Fruit fly (Drosophila melanogaster) whole organism: ENCODE data around the gene CG31698.
"Not testable (repeated sequence)": the region's sequence is repeated elsewhere in the genome, so short reads cannot be mapped to it uniquely, and the experiment has no call there.

Source experiments
- CG8478 ChIP-seq: fragments of >200 bp; optimal IDR thresholded peaks from 2 replicates; lab custom pipeline; 2018; ENCODE audit warnings: inconsistent platforms
- Dll ChIP-seq: fragments of >200 bp; optimal IDR thresholded peaks from 2 replicates; lab custom pipeline; 2017
- EcR ChIP-seq, 2 experiments: fragments of >200 bp; optimal IDR thresholded peaks; 2 replicates each; lab custom pipeline; 2017; ENCODE audit warnings: missing biosample characterization in 2 of 2, missing genetic modification characterization in 2 of 2, missing genetic modification reagents in 2 of 2
- pan ChIP-seq: fragments of >200 bp; optimal IDR thresholded peaks from 2 replicates; lab custom pipeline; 2017
- psq ChIP-seq: fragments of >200 bp; optimal IDR thresholded peaks from 2 replicates; lab custom pipeline; 2017
- usp ChIP-seq: fragments of >200 bp; optimal IDR thresholded peaks from 2 replicates; lab custom pipeline; 2017; ENCODE audit warnings: missing biosample characterization, missing genetic modification characterization, mixed read lengths

The CG31698 gene

DNA sequence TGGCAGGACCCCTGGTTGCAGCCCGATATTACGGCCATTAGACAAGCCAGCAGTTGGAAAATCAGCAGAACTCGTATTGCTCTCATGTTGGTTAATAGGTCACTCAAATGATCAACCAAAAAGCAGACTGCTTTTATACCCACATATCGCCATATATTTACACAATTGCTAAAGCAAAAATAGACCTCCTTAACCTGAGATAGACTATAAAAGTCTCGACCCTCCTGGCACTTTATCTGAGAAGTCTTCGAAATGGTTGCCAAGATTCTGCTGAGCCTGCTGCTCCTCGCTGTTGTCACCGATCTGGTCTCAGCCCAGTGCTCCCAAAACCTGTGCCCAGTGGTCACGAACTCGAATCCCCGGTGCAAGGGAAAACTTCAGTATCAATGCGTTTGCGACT, at the start of gene CG31698, which contains the start of gene CG15404:
CG31698 (minus strand) TSS at position 101 of the 400 bp plus-strand sequence.
CG15404 (plus strand) TSS at position 233 of the 400 bp plus-strand sequence.
- no peak for TF ChIP-seq CG8478 (lab: Kevin White, UChicago)
- TF ChIP-seq psq, result no peak
- TF ChIP-seq pan, result no peak
- TF ChIP-seq Dll (lab: Kevin White, UChicago), result no peak
- no peak for TF ChIP-seq usp (GFP tag; lab: Kevin White, UChicago)
- no peak for TF ChIP-seq EcR (GFP tag; optimal IDR thresholded peaks at IDR 0.05; lab: Kevin White, UChicago)

DNA sequence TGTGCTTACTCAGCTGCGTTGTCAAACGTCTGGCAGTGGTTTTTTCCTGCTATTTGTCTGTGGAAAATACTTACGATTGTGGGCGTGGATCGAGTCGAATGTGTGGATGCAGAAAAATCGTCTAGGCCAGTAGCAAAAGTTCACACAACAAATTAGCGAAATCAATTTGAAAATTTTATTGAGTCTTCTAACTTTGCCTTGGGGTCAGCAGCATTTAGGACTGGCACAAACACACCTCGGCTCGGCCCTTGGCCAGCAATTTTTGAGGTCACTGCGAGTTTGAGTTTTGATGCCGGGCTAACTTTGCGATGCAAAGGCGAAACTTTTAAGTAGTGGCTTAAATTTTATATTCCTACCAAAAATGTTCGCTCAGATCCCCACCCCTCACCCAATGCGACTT, 26.8 kb upstream of the CG31698 start, which contains the start of gene CG34393:
CG34393 (minus strand) TSS at position 101 of the 400 bp plus-strand sequence.
- TF ChIP-seq Dll (lab: Kevin White, UChicago), result no peak
- no peak for TF ChIP-seq EcR (GFP tag; optimal IDR thresholded peaks at IDR 0.05; lab: Kevin White, UChicago)
- TF ChIP-seq psq, result no peak
- TF ChIP-seq CG8478 (lab: Kevin White, UChicago), result no peak
- TF ChIP-seq usp (GFP tag; lab: Kevin White, UChicago), result no peak
- TF ChIP-seq pan, result no peak

DNA sequence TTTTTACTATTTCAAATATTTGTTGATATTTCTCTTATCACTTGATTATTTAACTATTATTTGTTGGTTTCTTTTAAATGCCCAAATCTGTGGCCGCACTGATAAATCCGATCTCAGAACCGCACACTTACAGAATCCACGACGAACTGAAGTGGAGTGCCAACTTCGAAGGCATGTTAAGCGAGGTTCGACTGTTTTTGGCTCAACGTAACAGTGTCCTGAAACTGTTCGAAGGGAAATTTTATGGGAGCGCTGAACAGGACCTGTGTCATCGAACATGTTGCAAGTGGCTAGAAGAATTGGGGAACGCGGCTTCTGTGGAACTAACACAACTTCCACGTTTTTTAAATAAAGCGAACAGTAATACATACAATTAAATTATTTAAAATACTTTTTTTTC, 25.9 kb upstream of the CG31698 start:
- TF ChIP-seq EcR (GFP tag; optimal IDR thresholded peaks at IDR 0.05; lab: Kevin White, UChicago) (no peak), psq (no peak), pan (no peak), CG8478 (lab: Kevin White, UChicago) (no peak), usp (GFP tag; lab: Kevin White, UChicago) (no peak), Dll (lab: Kevin White, UChicago) (no peak)

DNA sequence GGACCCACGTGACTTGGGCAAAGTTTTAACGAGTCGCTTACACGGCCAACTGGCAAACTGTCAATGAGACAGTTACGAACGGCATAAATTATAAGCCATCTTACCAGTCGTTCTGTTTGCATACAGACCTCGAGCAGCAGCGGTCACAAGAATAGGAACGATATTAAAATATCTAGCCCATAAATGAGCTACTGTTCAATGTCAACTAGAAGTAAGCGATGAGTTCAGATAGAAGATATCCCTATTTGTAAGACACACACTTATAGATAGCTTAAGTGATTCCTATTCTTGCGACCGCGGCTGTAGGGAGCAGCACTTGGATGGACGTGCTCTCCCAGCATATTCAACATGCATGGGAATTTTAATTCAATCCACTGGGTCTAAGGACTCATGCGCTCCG, 15.2 kb upstream of the CG31698 start:
- TF ChIP-seq pan (no peak), psq (no peak), Dll (lab: Kevin White, UChicago) (no peak), usp (GFP tag; lab: Kevin White, UChicago) (no peak), EcR (GFP tag; optimal IDR thresholded peaks at IDR 0.05; lab: Kevin White, UChicago) (no peak), CG8478 (lab: Kevin White, UChicago) (no peak)

DNA sequence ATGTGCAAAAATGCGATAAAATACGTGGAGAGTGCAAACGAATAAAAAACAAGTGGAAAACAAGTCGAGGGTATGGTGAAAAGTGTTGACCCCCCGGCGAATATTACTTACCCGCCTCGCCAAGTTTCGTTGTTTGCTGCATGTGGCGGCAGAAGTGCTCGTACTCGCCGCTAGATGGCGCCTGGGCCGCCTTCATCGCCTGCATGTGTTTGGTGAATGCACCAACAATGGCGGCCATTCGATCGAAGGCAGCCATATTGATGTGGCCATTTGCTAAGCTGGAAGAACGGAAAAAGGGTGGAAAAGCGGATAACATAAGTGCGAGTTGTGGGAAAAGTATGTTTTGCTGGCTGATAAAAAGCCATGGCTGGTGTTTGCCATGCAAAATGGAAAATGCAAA, 9.6 kb upstream of the CG31698 start:
- TF ChIP-seq Dll (lab: Kevin White, UChicago) (no peak), EcR (GFP tag; optimal IDR thresholded peaks at IDR 0.05; lab: Kevin White, UChicago) (no peak), psq (no peak), CG8478 (lab: Kevin White, UChicago) (no peak), usp (GFP tag; lab: Kevin White, UChicago) (no peak), pan (no peak)

DNA sequence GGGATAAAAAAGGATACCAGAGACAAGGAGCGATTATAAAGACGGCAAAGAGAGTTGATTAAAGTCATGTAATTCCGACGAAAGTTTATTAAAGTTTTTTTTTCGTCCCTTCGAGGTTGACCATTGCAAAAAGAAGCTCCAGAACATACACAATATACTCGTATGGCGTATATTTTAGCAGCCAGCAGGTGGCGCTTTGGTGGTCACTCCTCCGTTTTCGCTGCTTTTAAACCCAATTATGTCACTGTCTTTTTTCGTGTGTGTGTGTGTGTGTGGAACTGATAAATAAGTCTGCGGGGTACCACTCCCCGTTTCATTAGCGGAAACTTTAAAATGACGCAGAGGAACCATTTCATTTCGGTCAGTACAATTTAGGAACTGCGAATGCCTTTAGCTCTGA, 6.0 kb upstream of the CG31698 start:
- TF ChIP-seq EcR (GFP tag; optimal IDR thresholded peaks at IDR 0.05; lab: Kevin White, UChicago) (no peak), psq (no peak), Dll (lab: Kevin White, UChicago) (no peak), pan (no peak), CG8478 (lab: Kevin White, UChicago) (no peak), usp (GFP tag; lab: Kevin White, UChicago) (no peak)

DNA sequence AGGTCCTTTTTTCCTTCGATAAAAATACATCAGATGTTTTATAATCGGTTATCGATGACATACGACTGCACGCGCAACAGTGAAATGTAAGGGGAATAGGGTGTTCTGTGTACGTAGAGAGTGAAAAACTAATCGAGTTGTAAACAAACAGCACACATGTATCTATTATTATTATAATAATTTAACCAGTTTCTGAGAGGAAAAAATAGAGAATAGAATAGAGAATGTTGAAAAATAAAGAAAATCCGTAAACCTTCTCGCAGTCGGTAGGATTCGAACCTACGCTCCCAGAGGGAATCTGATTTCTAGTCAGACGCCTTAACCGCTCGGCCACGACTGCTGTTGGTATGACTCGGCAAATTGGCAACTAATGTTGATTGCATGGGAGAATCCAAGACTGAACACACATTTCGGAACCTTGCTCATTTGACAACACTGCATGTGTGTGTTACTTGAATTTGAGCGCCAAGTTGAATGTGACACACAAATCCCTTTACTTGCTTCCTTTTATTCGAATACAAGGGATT, 832 bp downstream of the CG31698 start:
- no peak for TF ChIP-seq psq

DNA sequence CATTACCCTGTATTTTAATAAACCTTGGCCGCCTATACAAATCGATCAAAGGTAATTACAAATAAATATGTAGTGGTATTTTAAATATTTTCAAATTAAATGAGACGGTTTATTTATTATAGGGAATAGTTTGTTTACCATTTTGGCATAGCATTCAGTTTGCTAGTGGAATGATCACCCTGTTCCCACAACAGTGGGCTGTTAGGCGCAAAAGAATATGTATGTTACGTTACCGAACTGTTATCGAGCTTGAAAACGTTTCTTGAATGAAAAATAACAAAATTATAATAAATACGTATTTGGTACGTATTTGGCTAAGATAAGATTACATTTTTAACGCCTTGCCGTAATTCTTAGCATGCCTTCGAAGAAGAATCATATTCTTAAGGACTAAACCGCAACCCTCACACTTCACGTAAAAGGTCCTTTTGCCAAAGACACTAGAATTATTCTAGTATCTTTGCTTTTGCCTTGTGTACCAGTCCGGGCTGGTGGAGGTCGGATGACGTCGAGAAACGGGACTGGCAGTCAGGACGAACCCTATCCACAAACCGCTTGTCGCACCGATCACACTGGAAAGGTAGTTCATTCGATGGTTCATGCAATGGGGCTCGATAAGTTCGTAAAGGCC, 2.6 kb downstream of the CG31698 start, which contains the start of gene CG44002:
CG44002 (minus strand) TSS at position 144 of the 631 bp plus-strand sequence.
- TF ChIP-seq Dll (lab: Kevin White, UChicago), result no peak

DNA sequence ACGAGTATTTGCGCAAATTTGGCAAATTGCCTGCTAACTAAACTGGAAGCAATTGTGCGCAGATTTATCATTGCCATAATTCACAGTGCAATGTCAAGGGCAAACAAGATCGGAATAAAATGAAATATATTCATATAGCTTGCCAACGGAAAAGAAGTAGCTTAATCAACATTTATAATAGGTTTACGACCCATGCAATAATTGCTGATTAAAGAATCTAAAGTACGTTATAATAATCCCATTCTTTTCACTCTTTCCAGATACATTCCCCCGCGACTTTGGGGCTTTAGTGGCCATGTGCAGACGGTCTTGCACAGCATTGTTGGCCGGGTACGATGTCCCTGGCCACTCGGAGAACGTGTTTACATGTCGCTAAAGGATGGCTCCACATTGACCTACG, 6.9 kb downstream of the CG31698 start:
- TF ChIP-seq EcR (GFP tag; optimal IDR thresholded peaks at IDR 0.05; lab: Kevin White, UChicago) (no peak), pan (no peak), usp (GFP tag; lab: Kevin White, UChicago) (no peak), psq (no peak), CG8478 (lab: Kevin White, UChicago) (no peak), Dll (lab: Kevin White, UChicago) (no peak)

DNA sequence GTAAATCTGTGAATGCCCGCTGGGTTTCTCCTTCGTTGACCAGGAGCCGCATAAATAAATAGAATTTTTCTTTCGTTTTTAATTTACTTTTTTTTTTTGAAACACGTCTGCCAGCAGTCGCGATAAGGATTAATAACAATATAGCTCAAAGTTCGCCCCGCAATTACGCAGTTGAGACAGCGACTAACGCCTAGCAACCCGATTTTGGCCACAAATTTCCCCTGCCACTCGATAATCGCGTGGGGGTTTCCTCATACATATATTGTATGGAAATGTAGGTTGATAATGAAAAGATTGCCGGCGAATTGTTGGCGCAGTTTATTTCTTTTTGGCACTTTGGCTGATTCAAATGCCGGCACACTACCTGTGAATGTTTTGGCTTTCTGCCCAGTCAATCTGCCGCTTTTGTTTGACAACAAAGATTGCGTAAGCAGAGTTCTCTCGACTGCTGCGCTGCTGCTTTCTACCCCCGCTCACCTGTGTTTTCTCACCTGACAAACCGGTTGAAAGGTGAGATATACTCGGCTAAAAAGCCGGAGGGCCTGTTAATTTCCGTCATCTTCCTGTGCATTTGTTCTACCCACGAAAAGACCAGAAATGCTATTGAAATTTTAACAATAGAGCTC, 8.5 kb downstream of the CG31698 start:
- TF ChIP-seq usp (GFP tag; lab: Kevin White, UChicago), result no peak
- TF ChIP-seq EcR (GFP tag; optimal IDR thresholded peaks at IDR 0.05; lab: Kevin White, UChicago), result no peak
- no peak for TF ChIP-seq pan
- no peak for TF ChIP-seq psq

DNA sequence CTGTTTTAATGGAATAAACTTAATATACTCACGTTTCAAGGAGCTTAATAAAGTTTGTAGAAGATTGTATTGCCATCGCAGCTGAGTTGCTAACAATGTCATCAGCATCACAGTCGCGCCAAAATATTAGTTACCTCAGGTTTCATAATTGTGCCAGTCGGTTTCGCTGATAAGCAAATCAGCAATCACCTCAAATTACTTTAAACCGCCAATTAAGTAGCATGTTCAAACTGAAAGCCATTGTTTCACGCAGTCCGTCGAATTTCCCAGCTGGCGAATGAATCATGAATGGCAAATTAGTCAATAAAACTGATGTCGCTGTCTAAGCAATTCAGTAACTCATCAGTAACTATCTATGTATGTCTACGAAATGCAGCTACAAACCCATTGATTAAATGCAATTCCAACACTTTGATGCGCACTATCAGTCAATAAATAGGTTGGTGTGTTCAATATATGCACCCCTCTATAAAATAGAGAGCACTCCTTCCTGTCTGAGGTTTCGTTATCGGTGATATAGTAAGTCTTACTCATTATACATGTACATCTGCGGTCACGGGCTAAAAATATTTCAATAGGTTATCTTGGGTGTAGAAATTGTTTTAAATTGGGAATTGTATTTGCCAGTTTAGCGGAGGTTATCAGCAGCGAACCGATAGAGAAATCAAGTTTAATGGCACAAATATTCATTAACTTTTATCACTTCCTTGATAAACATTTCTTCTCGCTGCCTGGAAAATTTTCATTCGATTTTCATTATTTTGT, 9.2 kb downstream of the CG31698 start:
- TF ChIP-seq psq (no peak), EcR (GFP tag; optimal IDR thresholded peaks at IDR 0.05; lab: Kevin White, UChicago) (no peak), pan (no peak), CG8478 (lab: Kevin White, UChicago) (no peak), Dll (lab: Kevin White, UChicago) (no peak), usp (GFP tag; lab: Kevin White, UChicago) (no peak)

DNA sequence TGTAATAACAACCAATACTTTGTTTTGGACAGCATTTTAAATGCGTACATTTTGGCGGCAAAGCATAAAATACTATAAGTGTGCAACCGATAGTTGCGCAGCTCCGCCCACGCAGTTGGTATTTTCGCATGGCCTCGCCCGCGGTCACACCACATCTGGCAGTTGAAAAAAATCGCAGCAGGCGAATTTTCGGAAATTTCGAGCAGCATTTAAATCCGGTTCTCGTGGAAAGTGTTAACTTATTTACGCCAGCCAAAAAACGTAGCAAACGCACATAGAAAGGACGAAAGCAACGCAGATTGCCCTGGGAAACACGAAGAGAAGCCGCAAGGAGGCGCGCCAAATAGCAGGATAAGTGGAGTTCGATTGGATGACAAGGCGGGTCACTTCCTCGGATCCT, 10.2 kb downstream of the CG31698 start, which contains the start of gene Hydr2:
Hydr2 (plus strand) TSS at position 156 of the 400 bp plus-strand sequence.
- TF ChIP-seq EcR (GFP tag; optimal IDR thresholded peaks at IDR 0.05; lab: Kevin White, UChicago); CG8478 (lab: Kevin White, UChicago); usp (GFP tag; lab: Kevin White, UChicago): not testable (repeated sequence)
